Fruit fly (Drosophila melanogaster): ENCODE measurements around the gene bdwf.

bdwf gene

DNA sequence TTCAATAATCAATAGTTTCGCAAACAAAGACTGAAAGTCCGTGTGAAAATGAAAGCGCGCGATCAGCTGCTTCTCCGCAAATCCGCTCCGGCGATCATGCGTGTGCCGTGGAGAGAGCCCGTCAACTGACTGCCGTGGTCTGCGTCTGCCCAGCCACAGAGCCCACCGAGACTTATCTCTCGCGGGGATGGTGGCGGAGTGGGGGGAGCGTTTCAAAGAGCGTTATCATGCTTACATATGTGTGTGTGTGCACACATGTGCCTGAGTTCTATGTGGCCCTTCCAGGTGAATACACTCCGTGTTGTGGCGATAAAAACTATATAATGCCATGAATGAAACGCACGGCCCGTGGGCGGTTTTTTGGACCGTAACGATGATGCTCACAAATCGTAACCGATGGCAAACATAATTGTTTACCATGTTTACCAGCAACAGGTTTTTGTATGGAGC lies 35.1 kb upstream of the bdwf start:
- peak; percentile 34 for TF ChIP-seq CG17912 (GFP tag; optimal IDR thresholded peaks at IDR 0.05)
- no peak for TF ChIP-seq CG10147 (GFP tag; optimal IDR thresholded peaks at IDR 0.05)
- TF ChIP-seq eve (GFP tag; optimal IDR thresholded peaks at IDR 0.05), result no peak
- no peak for TF ChIP-seq CG13296 (GFP tag; optimal IDR thresholded peaks at IDR 0.05)
- TF ChIP-seq CG11247 (GFP tag; IDR thresholded peaks at IDR 0.05), result no peak
- TF ChIP-seq otp (GFP tag; IDR thresholded peaks at IDR 0.05), result no peak
- no peak for TF ChIP-seq phol (tag; optimal IDR thresholded peaks at IDR 0.05)
- TF ChIP-seq CG8290 (GFP tag; optimal IDR thresholded peaks at IDR 0.05), result no peak
- peak in 1 of 2 experiments; percentile 37 for TF ChIP-seq CG8290 (tag; optimal IDR thresholded peaks at IDR 0.05)
- TF ChIP-seq CG32772 (GFP tag; IDR thresholded peaks at IDR 0.05), result no peak
- no peak for TF ChIP-seq hkb (optimal IDR thresholded peaks at IDR 0.05)
- no peak for TF ChIP-seq hkb (GFP tag; IDR thresholded peaks at IDR 0.05)
- no peak for TF ChIP-seq CG2202 (tag; optimal IDR thresholded peaks at IDR 0.05)
- peak; percentile 3; the same call in 1 of the 2 replicates for TF ChIP-seq CG5953 (GFP tag; IDR thresholded peaks at IDR 0.05)
- TF ChIP-seq pita (GFP tag; optimal IDR thresholded peaks at IDR 0.05), result no peak
- no peak for TF ChIP-seq CG9215 (GFP tag; IDR thresholded peaks at IDR 0.05)
- no peak; the same call in 1 of the 2 replicates for TF ChIP-seq CG13287 (GFP tag; IDR thresholded peaks at IDR 0.05; ENCODE audit: partially characterized antibody)
- no peak for TF ChIP-seq pum (GFP tag; optimal IDR thresholded peaks at IDR 0.05)
- TF ChIP-seq CG10366 (GFP tag; IDR thresholded peaks at IDR 0.05), result no peak
- no peak for TF ChIP-seq nmo (GFP tag; optimal IDR thresholded peaks at IDR 0.05)
- no peak for TF ChIP-seq wek (GFP tag; optimal IDR thresholded peaks at IDR 0.05)
- no peak for TF ChIP-seq ken (GFP tag; IDR thresholded peaks at IDR 0.05)
- TF ChIP-seq ind (GFP tag; optimal IDR thresholded peaks at IDR 0.05), result no peak
- no peak for TF ChIP-seq CG14710 (tag; optimal IDR thresholded peaks at IDR 0.05)
- no peak for TF ChIP-seq CG7745 (tag; optimal IDR thresholded peaks at IDR 0.05)
- no peak for TF ChIP-seq Dll (GFP tag; IDR thresholded peaks at IDR 0.05; ENCODE audit: partially characterized antibody)
- no peak for TF ChIP-seq pfk (GFP tag; optimal IDR thresholded peaks at IDR 0.05)
- peak; percentile 43; the same call in 1 of the 3 replicates for TF ChIP-seq Opbp (GFP tag; IDR thresholded peaks at IDR 0.05; ENCODE audit: partially characterized antibody)
- no peak for TF ChIP-seq HmgD (GFP tag; optimal IDR thresholded peaks at IDR 0.05)
- peak; percentile 88 for TF ChIP-seq Med (GFP tag)
- TF ChIP-seq ems (GFP tag; optimal IDR thresholded peaks at IDR 0.05), result no peak
- TF ChIP-seq HHEX (GFP tag; optimal IDR thresholded peaks at IDR 0.05), result no peak
- TF ChIP-seq CG34224 (GFP tag; IDR thresholded peaks at IDR 0.05; ENCODE audit: partially characterized antibody), result no peak
- no peak for TF ChIP-seq CG13775 (GFP tag; optimal IDR thresholded peaks at IDR 0.05)
- TF ChIP-seq Sox102F (GFP tag; optimal IDR thresholded peaks at IDR 0.05), result no peak
- peak; percentile 51; the same call in 1 of the 2 replicates for TF ChIP-seq Bgb (GFP tag; IDR thresholded peaks at IDR 0.05; ENCODE audit: partially characterized antibody)
- no peak for TF ChIP-seq chn (GFP tag; optimal IDR thresholded peaks at IDR 0.05)
- TF ChIP-seq CG8359 (GFP tag; optimal IDR thresholded peaks at IDR 0.05; ENCODE audit: borderline replicate concordance), result no peak
- no peak for TF ChIP-seq CG6683 (GFP tag; optimal IDR thresholded peaks at IDR 0.05)
- TF ChIP-seq CG14050 (GFP tag; IDR thresholded peaks at IDR 0.05), result no peak
- TF ChIP-seq Hr78 (GFP tag; optimal IDR thresholded peaks at IDR 0.05), result no peak
- no peak for TF ChIP-seq Hey (tag; optimal IDR thresholded peaks at IDR 0.05)
- no peak for TF ChIP-seq BEAF-32 (GFP tag; optimal IDR thresholded peaks at IDR 0.05)
- TF ChIP-seq Hr39 (optimal IDR thresholded peaks at IDR 0.05), result no peak
- TF ChIP-seq Mes4 (GFP tag; optimal IDR thresholded peaks at IDR 0.05), result no peak
- TF ChIP-seq lov (optimal IDR thresholded peaks at IDR 0.05), result no peak
- TF ChIP-seq lov (GFP tag; IDR thresholded peaks at IDR 0.05), result 0 out of 3 replicates have a peak, but pooled peaks have one; percentile 18
- TF ChIP-seq Bdp1 (GFP tag; optimal IDR thresholded peaks at IDR 0.05), result no peak
- TF ChIP-seq CG13894 (tag; optimal IDR thresholded peaks at IDR 0.05), result peak; percentile 70
- no peak for TF ChIP-seq CG17568 (GFP tag; optimal IDR thresholded peaks at IDR 0.05)
- TF ChIP-seq Nf-YB (GFP tag; optimal IDR thresholded peaks at IDR 0.05), result no peak
